Fruit fly (Drosophila melanogaster): Measurements from ENCODE around the gene Taf2.
A peak's percentile ranks its signal among the peaks of the same experiment; 100 is the strongest.

Gene Taf2

DNA sequence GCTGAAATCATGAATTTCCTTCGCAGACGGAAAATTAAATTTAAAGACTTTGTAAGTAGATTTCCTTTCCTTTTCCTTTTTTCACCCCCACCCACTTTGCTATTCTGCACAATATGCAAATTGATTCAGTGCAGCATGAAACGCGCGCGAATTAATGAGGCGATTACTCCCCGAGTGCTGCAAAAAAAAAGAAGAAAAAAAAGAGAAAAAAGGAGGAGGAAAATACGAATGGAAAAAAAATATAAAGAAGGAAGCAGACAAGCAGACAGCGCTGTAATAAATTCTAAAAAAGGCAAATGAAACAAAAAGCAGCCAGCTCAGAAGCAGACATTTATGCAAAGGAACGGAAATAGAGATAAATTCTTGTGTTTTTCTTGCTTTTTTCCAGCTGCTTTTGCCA lies 39.7 kb downstream of the Taf2 start (continued):
- TF ChIP-seq Eip78C (GFP tag), result no peak
- no peak for TF ChIP-seq CG11294 (GFP tag; IDR thresholded peaks at IDR 0.05)
- peak; percentile 75 for TF ChIP-seq Ets96B (tag; optimal IDR thresholded peaks at IDR 0.05)
- TF ChIP-seq Ets21C (GFP tag; optimal IDR thresholded peaks at IDR 0.05), result no peak
- TF ChIP-seq CG4318 (GFP tag; optimal IDR thresholded peaks at IDR 0.05), result no peak
- TF ChIP-seq topi (GFP tag; optimal IDR thresholded peaks at IDR 0.05), result no peak
- peak; percentile 27 to 67 for TF ChIP-seq salr (GFP tag; optimal IDR thresholded peaks at IDR 0.05)
- peak; percentile 91 for TF ChIP-seq CG6808 (GFP tag; optimal IDR thresholded peaks at IDR 0.05)
- TF ChIP-seq Eip75B (GFP tag; optimal IDR thresholded peaks at IDR 0.05), result peak; percentile 65
- peak; percentile 90 to 91 for TF ChIP-seq ss (GFP tag; optimal IDR thresholded peaks at IDR 0.05)
- no peak for TF ChIP-seq CG34406 (GFP tag; optimal IDR thresholded peaks at IDR 0.05)
- peak; percentile 73 for TF ChIP-seq CG3032 (tag; optimal IDR thresholded peaks at IDR 0.05)
- TF ChIP-seq svp (GFP tag), result no peak
- peak; percentile 41 for TF ChIP-seq fd59A (GFP tag; optimal IDR thresholded peaks at IDR 0.05)
- TF ChIP-seq Lpt (GFP tag; optimal IDR thresholded peaks at IDR 0.05), result peak; percentile 84
- TF ChIP-seq vri (GFP tag; optimal IDR thresholded peaks at IDR 0.05), result no peak
- TF ChIP-seq CG8319 (GFP tag; optimal IDR thresholded peaks at IDR 0.05), result no peak
- TF ChIP-seq CG6163 (GFP tag; IDR thresholded peaks at IDR 0.05), result peak; percentile 91
- no peak for TF ChIP-seq Sox102F (GFP tag; optimal IDR thresholded peaks at IDR 0.05)
- peak; percentile 45 for TF ChIP-seq achi (GFP tag; optimal IDR thresholded peaks at IDR 0.05)
- TF ChIP-seq Hr4 (GFP tag; optimal IDR thresholded peaks at IDR 0.05), result no peak
- TF ChIP-seq CG7368 (GFP tag; optimal IDR thresholded peaks at IDR 0.05), result peak; percentile 38

DNA sequence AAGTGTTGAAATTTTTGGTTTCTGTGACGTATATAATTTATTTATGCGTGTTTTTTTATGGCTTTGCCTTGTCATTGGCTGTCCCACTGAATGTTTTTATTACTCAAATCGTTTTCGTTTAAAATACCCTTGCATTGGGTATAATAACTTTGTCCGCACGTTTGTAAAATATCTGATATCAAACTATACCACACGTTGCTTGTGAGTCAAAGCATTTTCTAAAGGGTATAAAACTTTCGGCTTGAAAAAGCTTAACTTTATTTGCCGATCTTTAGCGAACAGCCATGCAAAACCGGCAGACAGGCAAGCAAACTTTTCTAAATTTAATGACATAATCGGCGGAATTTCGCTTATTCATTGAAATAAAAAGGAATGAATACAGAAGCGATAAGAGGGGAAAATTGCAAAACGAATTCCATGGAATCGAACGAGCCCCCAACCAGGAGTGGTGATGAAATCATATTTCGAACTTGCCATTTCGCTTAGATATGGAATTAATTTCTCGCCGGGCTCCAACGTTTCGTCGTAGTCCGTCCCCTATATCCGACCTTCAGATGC lies 41.0 kb downstream of the Taf2 start:
- TF ChIP-seq Blimp-1 (GFP tag; optimal IDR thresholded peaks at IDR 0.05), result peak; percentile 12
- no peak for TF ChIP-seq Met (GFP tag; optimal IDR thresholded peaks at IDR 0.05)
- peak; percentile 48 for TF ChIP-seq CG31627 (GFP tag; optimal IDR thresholded peaks at IDR 0.05)
- peak; percentile 58 for TF ChIP-seq esn (GFP tag; optimal IDR thresholded peaks at IDR 0.05)
- no peak for TF ChIP-seq CG6276 (GFP tag; optimal IDR thresholded peaks at IDR 0.05)
- TF ChIP-seq vri (GFP tag; optimal IDR thresholded peaks at IDR 0.05), result peak; percentile 86
- TF ChIP-seq acj6 (GFP tag; optimal IDR thresholded peaks at IDR 0.05), result no peak
- TF ChIP-seq Lpt (GFP tag; optimal IDR thresholded peaks at IDR 0.05), result no peak
- TF ChIP-seq Hr4 (GFP tag; optimal IDR thresholded peaks at IDR 0.05), result peak; percentile 35
- TF ChIP-seq Ets21C (GFP tag; optimal IDR thresholded peaks at IDR 0.05), result peak; percentile 22
- peak; percentile 48 for TF ChIP-seq lz (GFP tag; optimal IDR thresholded peaks at IDR 0.05)
- peak; percentile 2 for TF ChIP-seq OdsH (GFP tag; optimal IDR thresholded peaks at IDR 0.05)
- no peak for TF ChIP-seq net (GFP tag; optimal IDR thresholded peaks at IDR 0.05)
- TF ChIP-seq Hr39 (GFP tag; optimal IDR thresholded peaks at IDR 0.05), result peak; percentile 66
- no peak for TF ChIP-seq fd59A (GFP tag; optimal IDR thresholded peaks at IDR 0.05)
- peak; percentile 62 for TF ChIP-seq cyc (GFP tag; optimal IDR thresholded peaks at IDR 0.05)
- TF ChIP-seq svp (GFP tag), result peak; percentile 47
- 0 out of 2 replicates have a peak, but pooled peaks have one; percentile 12 for TF ChIP-seq CG15336 (GFP tag; IDR thresholded peaks at IDR 0.05)
- TF ChIP-seq topi (GFP tag; optimal IDR thresholded peaks at IDR 0.05), result peak; percentile 41
- TF ChIP-seq eg (GFP tag; IDR thresholded peaks at IDR 0.05), result 0 out of 3 replicates have a peak, but pooled peaks have one; percentile 30
- TF ChIP-seq spab (GFP tag; optimal IDR thresholded peaks at IDR 0.05), result no peak
- TF ChIP-seq Eip78C (GFP tag), result peak; percentile 69
- peak; percentile 4 for TF ChIP-seq CG3919 (GFP tag; optimal IDR thresholded peaks at IDR 0.05)
- TF ChIP-seq Sox102F (GFP tag; optimal IDR thresholded peaks at IDR 0.05), result no peak
- no peak for TF ChIP-seq CG8319 (GFP tag; optimal IDR thresholded peaks at IDR 0.05)
